Worm (Caenorhabditis elegans): Measurements from ENCODE around the gene W08G11.1.

Gene W08G11.1

DNA sequence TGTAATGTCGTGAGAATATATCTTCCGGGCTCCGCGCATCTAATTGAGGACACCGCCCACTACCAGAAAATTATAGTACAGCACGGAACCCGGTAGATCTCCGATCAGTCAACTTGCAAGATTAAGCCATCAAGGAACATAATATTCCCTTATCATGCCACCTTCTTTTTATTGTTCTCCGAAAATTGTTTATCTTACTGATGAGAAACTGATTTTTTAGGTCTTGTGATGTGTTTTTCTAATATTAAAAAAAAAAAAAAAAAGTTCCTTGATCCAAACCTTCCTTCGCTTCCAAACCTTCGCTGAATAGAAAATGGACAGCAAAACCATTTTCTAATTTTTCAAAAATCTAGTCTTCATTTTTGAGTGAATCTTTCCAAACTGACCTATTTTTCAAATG is 18.0 kb upstream of the W08G11.1 start, which contains the start of gene F57G8.7:
Gene F57G8.7, plus strand, starts transcription at position 301 of the 400 bp plus-strand sequence.
- TF ChIP-seq ztf-11 (tag; optimal IDR thresholded peaks at IDR 0.05) (no peak), snpc-4 (tag; optimal IDR thresholded peaks at IDR 0.05) (no peak), nhr-77 (tag; optimal IDR thresholded peaks at IDR 0.05) (no peak), nhr-12 (tag; optimal IDR thresholded peaks at IDR 0.05) (no peak), gmeb-1 (tag; optimal IDR thresholded peaks at IDR 0.05) (no peak), lin-11 (tag; optimal IDR thresholded peaks at IDR 0.05) (no peak), elt-3 (tag; optimal IDR thresholded peaks at IDR 0.05) (no peak)

DNA sequence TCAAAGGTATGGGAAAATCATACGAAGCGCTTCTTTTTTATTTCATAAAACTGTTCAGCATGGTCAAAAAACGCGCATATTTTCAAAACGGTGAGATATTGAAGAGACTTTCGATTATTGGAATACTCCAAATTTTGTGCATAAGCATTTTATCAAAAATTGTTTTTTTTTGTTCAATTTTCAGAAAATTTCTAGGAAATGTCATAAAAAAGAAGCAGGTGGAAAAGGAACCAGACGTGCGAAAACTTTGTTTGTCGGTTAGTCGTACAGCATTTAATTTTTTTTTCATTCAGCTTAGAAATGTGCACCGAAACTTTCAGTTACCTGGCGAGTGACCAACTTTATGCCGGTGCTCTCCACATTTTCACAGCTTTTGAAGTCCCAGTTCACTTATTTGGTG is 13.4 kb upstream of the W08G11.1 start, which contains the start of gene srh-167:
Gene srh-167, plus strand, starts transcription at position 301 of the 400 bp plus-strand sequence.
- TF ChIP-seq sma-3 (GFP tag; optimal IDR thresholded peaks at IDR 0.05) (no peak), nhr-237 (tag; optimal IDR thresholded peaks at IDR 0.05) (no peak), lin-11 (tag; optimal IDR thresholded peaks at IDR 0.05) (no peak), sma-9 (GFP tag; optimal IDR thresholded peaks at IDR 0.05) (no peak), sma-9 (tag; optimal IDR thresholded peaks at IDR 0.05) (no peak), nhr-12 (tag; optimal IDR thresholded peaks at IDR 0.05) (no peak), lsy-2 (tag; optimal IDR thresholded peaks at IDR 0.05) (no peak), skn-1 (tag; optimal IDR thresholded peaks at IDR 0.05) (no peak), sem-4 (tag; optimal IDR thresholded peaks at IDR 0.05) (no peak), nhr-25 (tag; optimal IDR thresholded peaks at IDR 0.05) (no peak), zag-1 (tag; optimal IDR thresholded peaks at IDR 0.05) (no peak), mab-5 (tag; optimal IDR thresholded peaks at IDR 0.05) (no peak), lin-13 (GFP tag; optimal IDR thresholded peaks at IDR 0.05) (no peak), mdl-1 (tag; optimal IDR thresholded peaks at IDR 0.05) (no peak), nhr-11 (tag; optimal IDR thresholded peaks at IDR 0.05) (no peak), mbf-1 (tag; optimal IDR thresholded peaks at IDR 0.05) (no peak), Y55F3AM.14 (GFP tag; optimal IDR thresholded peaks at IDR 0.05) (no peak), nhr-10 (tag; optimal IDR thresholded peaks at IDR 0.05) (no peak), nhr-6 (tag; optimal IDR thresholded peaks at IDR 0.05) (no peak), F13H6.1 (tag; optimal IDR thresholded peaks at IDR 0.05) (no peak), peb-1 (tag; optimal IDR thresholded peaks at IDR 0.05) (no peak)

DNA sequence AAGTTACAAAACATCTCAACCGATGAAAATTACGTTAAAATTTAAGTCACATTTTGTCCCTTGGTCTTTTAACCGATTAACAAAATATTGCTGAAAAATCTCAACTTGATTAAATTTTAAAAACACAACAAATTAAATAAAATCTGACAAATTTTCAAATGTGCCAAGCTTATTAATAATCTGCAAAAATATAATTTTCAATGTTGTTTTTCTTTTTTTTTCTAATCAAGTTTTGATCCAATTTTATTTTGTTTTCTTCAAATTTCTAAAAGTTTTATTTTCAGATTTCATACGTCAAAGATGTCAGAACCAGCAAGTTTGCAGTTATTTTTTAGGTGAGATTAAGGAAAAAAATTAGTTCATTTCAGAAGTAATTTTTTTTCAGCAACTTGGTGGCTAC is 10.5 kb upstream of the W08G11.1 start, which contains the start of gene srw-87:
Gene srw-87, plus strand, starts transcription at position 301 of the 400 bp plus-strand sequence.
- TF ChIP-seq zag-1 (tag; optimal IDR thresholded peaks at IDR 0.05): no peak

DNA sequence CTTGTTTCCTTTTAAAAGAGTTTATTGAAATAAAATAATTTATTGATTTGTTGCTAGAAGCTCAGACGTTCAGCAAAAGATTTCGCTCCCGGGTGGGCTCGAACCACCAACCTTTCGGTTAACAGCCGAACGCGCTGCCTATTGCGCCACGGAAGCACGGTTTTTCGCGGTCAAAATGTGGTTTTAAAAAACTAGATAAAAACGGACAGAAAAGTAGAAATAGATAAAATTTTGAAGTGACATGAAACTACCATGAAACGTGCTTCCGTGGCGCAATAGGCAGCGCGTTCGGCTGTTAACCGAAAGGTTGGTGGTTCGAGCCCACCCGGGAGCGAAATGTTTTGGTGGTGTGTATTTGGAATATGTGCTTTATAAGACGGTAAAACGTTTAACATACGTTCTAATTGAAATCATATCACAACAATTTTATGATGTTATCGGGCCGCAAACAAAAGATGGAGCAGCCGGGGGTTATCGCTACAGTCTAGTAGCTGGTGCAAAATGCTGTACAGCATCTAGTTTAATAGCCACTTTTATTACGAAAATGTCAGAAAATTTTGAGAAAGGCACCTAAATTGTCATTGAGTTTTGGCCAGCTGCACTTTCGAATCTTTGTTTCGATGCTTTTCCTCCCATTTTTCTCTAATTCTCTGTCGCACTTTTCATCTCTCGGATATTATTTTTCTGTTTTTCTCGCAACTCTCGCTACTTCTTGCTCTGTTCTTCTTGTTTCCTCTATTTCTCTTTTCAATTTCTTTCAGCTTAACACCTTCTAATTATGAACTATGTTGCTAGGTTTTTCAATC is 8.4 kb upstream of the W08G11.1 start, which contains the start of gene slc-9B.2:
Gene slc-9B.2, plus strand, starts transcription at position 756 of the 806 bp plus-strand sequence.
- peak; percentile 63 for TF ChIP-seq unc-55 (GFP tag; optimal IDR thresholded peaks at IDR 0.05)

DNA sequence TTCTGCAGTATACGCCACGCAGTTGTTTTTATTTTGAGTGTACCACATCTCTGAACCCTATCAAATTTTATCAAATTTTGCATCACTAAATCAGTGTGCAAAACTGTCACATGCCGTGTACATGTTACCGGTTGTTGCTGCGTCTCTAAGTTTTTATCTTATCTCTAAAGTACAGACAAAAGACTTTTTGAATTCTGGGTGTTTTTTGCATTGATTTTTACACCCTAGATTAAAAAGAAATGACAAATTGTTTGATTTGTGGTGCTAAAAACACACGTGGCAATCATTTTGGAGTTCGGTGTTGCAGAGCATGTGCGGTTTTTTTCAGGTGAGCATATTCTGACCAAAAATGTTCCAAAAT is 4.6 kb upstream of the W08G11.1 start, which contains the start of gene nhr-193:
Gene nhr-193, plus strand, starts transcription at position 51 of the 361 bp plus-strand sequence.
- TF ChIP-seq snpc-4 (tag; optimal IDR thresholded peaks at IDR 0.05): no peak
- TF ChIP-seq crh-2 (tag; optimal IDR thresholded peaks at IDR 0.05): peak; percentile 15
- no peak for TF ChIP-seq mdl-1 (tag; optimal IDR thresholded peaks at IDR 0.05)
- peak; percentile 8 for TF ChIP-seq fos-1 (tag; optimal IDR thresholded peaks at IDR 0.05)
- no peak for TF ChIP-seq ama-1 (optimal IDR thresholded peaks at IDR 0.05)
- no peak for TF ChIP-seq Y55F3AM.14 (GFP tag; optimal IDR thresholded peaks at IDR 0.05)
- TF ChIP-seq unc-62 (GFP tag; optimal IDR thresholded peaks at IDR 0.05): no peak
- TF ChIP-seq unc-39 (tag; optimal IDR thresholded peaks at IDR 0.05): no peak
- TF ChIP-seq lsy-2 (tag; optimal IDR thresholded peaks at IDR 0.05): no peak
- TF ChIP-seq egl-27 (tag; optimal IDR thresholded peaks at IDR 0.05): no peak
- peak; percentile 48 for TF ChIP-seq sma-9 (GFP tag; optimal IDR thresholded peaks at IDR 0.05)
- no peak for TF ChIP-seq sma-9 (tag; optimal IDR thresholded peaks at IDR 0.05)
- no peak for TF ChIP-seq unc-55 (GFP tag; optimal IDR thresholded peaks at IDR 0.05)

All from whole organism, L2 larva.